Fruit fly (Drosophila melanogaster) whole organism, embryonic: Measurements from ENCODE around the gene gukh.

ENCODE experiments used
- CG11560 ChIP-seq: fragments of 200-800 bp; sonication (Bioruptor generic); IDR thresholded peaks from 3 replicates; pipeline ENCODE4 v1.3.6; 2022; ENCODE audit warnings: missing biosample characterization, missing genetic modification characterization
- CG18764 ChIP-seq: fragments of 200-800 bp; sonication (Bioruptor generic); optimal IDR thresholded peaks from 3 replicates; lab custom pipeline; 2016; ENCODE audit warnings: missing biosample characterization, missing genetic modification characterization
- CG9727 ChIP-seq: fragments of 200-800 bp; sonication (Bioruptor generic); optimal IDR thresholded peaks from 3 replicates; lab custom pipeline; 2017; ENCODE audit warnings: missing biosample characterization, mild to moderate bottlenecking, missing genetic modification characterization
- NC2α ChIP-seq: fragments of 200-800 bp; sonication (Bioruptor generic); optimal IDR thresholded peaks from 2 replicates; lab custom pipeline; 2016; ENCODE audit warnings: missing biosample characterization, missing genetic modification characterization
- Usf ChIP-seq: fragments of 200-800 bp; sonication (Bioruptor generic); optimal IDR thresholded peaks from 2 replicates; lab custom pipeline; 2017; ENCODE audit warnings: missing genotype, missing biosample characterization, missing genetic modification characterization
- bab2 ChIP-seq: fragments of 200-800 bp; sonication (Bioruptor generic); optimal IDR thresholded peaks from 2 replicates; lab custom pipeline; 2016; ENCODE audit warnings: missing biosample characterization, missing genetic modification characterization
- org-1 ChIP-seq: fragments of 200-800 bp; sonication (Bioruptor generic); optimal IDR thresholded peaks from 2 replicates; lab custom pipeline; 2017; ENCODE audit warnings: missing biosample characterization, missing genetic modification characterization
- zf30C ChIP-seq: fragments of 200-800 bp; sonication (Bioruptor generic); optimal IDR thresholded peaks from 3 replicates; lab custom pipeline; 2018; ENCODE audit warnings: missing biosample characterization, mild to moderate bottlenecking, missing genetic modification characterization

- TF ChIP-seq zf30C (GFP tag; lab: Kevin White, UChicago) (no peak), CG11560 (no peak), bab2 (GFP tag; lab: Kevin White, UChicago) (no peak), CG18764 (GFP tag; lab: Kevin White, UChicago) (no peak), CG9727 (no peak), Usf (no peak), org-1 (no peak), NC2α (GFP tag; lab: Kevin White, UChicago) (no peak)
Observed at dm6 chr3R:19033238-19033637, 49.4 kb downstream of the gukh start, which contains the start of gene CG6026.
